Fruit fly (Drosophila melanogaster) whole organism, embryonic: Measurements from ENCODE around the gene Mccc1.

Experiments used
- Asciz ChIP-seq: fragments of 200-800 bp; sonication (Bioruptor generic); optimal IDR thresholded peaks from 2 replicates; lab custom pipeline; 2017; ENCODE audit warnings: missing biosample characterization, mild to moderate bottlenecking, missing genetic modification characterization, missing genetic modification reagents
- B-H1 ChIP-seq: fragments of 200-800 bp; sonication (Bioruptor generic); IDR thresholded peaks from 3 replicates; pipeline ENCODE4 v1.3.6; 2022; ENCODE audit warnings: missing biosample characterization, missing genetic modification characterization
- Bteb2 ChIP-seq: fragments of 200-800 bp; sonication (Bioruptor generic); optimal IDR thresholded peaks from 2 replicates; lab custom pipeline; 2016; ENCODE audit warnings: missing biosample characterization, missing genetic modification characterization
- CG10267 ChIP-seq: fragments of 200-800 bp; sonication (Bioruptor generic); optimal IDR thresholded peaks from 2 replicates; lab custom pipeline; 2018; ENCODE audit warnings: missing biosample characterization, mild to moderate bottlenecking, missing genetic modification characterization, moderate library complexity
- CG11093 ChIP-seq: fragments of 200-800 bp; sonication (Bioruptor generic); IDR thresholded peaks from 3 replicates; pipeline ENCODE4 v1.3.6; 2022; ENCODE audit warnings: missing biosample characterization, missing genetic modification characterization
- CG11247 ChIP-seq: fragments of 200-800 bp; sonication (Bioruptor generic); IDR thresholded peaks from 2 replicates; pipeline ENCODE4 v1.3.6; 2022; ENCODE audit warnings: missing biosample characterization, missing genetic modification characterization
- CG11696 ChIP-seq: fragments of 200-800 bp; sonication (Bioruptor generic); IDR thresholded peaks from 2 replicates; pipeline ENCODE4 v1.3.6; 2022; ENCODE audit warnings: missing biosample characterization, missing genetic modification characterization
- CG13287 ChIP-seq: fragments of 200-800 bp; sonication (Bioruptor generic); IDR thresholded peaks from 2 replicates; pipeline ENCODE4 v1.3.6; 2022; ENCODE audit warnings: missing biosample characterization, missing genetic modification characterization; ENCODE audit not compliant: partially characterized antibody
- CG15073 ChIP-seq: fragments of 200-800 bp; sonication (Bioruptor generic); optimal IDR thresholded peaks from 2 replicates; lab custom pipeline; 2016; ENCODE audit warnings: missing biosample characterization, missing genetic modification characterization
- CG16815 ChIP-seq: fragments of 200-800 bp; sonication (Bioruptor generic); optimal IDR thresholded peaks from 3 replicates; lab custom pipeline; 2017; ENCODE audit warnings: missing biosample characterization, mild to moderate bottlenecking, missing genetic modification characterization
- CG17912 ChIP-seq: fragments of 200-800 bp; sonication (Bioruptor generic); optimal IDR thresholded peaks from 2 replicates; lab custom pipeline; 2018; ENCODE audit warnings: missing biosample characterization, mild to moderate bottlenecking, missing genetic modification characterization
- CG1792 ChIP-seq: fragments of 200-800 bp; sonication (Bioruptor generic); optimal IDR thresholded peaks from 2 replicates; lab custom pipeline; 2016; ENCODE audit warnings: missing biosample characterization, missing genetic modification characterization
- CG2889 ChIP-seq: fragments of 200-800 bp; sonication (Bioruptor generic); IDR thresholded peaks from 3 replicates; pipeline ENCODE4 v1.3.6; 2022; ENCODE audit warnings: missing biosample characterization, missing genetic modification characterization
- CG3281 ChIP-seq: fragments of 200-800 bp; sonication (Bioruptor generic); optimal IDR thresholded peaks from 3 replicates; lab custom pipeline; 2017; ENCODE audit warnings: missing biosample characterization, mild to moderate bottlenecking, missing genetic modification characterization
- CG4617 ChIP-seq: fragments of 200-800 bp; sonication (Bioruptor generic); optimal IDR thresholded peaks from 3 replicates; lab custom pipeline; 2016; ENCODE audit warnings: missing biosample characterization, missing genetic modification characterization, borderline replicate concordance
- CG6813 ChIP-seq: fragments of 200-800 bp; sonication (Bioruptor generic); optimal IDR thresholded peaks from 2 replicates; lab custom pipeline; 2017; ENCODE audit warnings: missing biosample characterization, missing genetic modification characterization, mild to moderate bottlenecking, moderate library complexity, missing genetic modification reagents
- CG6854 ChIP-seq: fragments of 200-800 bp; sonication (Bioruptor generic); optimal IDR thresholded peaks from 3 replicates; lab custom pipeline; 2017; ENCODE audit warnings: missing biosample characterization, mild to moderate bottlenecking, missing genetic modification characterization
- CHES-1-like ChIP-seq: fragments of 200-800 bp; sonication (Bioruptor generic); optimal IDR thresholded peaks from 2 replicates; lab custom pipeline; 2016; ENCODE audit warnings: missing biosample characterization, missing genetic modification characterization
- Dfd ChIP-seq, 2 experiments: fragments of >200 bp; optimal IDR thresholded peaks; 2 replicates each; lab custom pipeline; 2017; ENCODE audit warnings: missing biosample characterization in 2 of 2, missing genetic modification characterization in 2 of 2
- Dip3 ChIP-seq: fragments of 200-800 bp; sonication (Bioruptor generic); optimal IDR thresholded peaks from 3 replicates; lab custom pipeline; 2016; ENCODE audit warnings: missing biosample characterization, missing genetic modification characterization
- Eip74EF ChIP-seq, 2 experiments: fragments of 200-800 bp in 1 of 2; fragments of >200 bp in 1 of 2; sonication (Bioruptor generic) in 1 of 2; optimal IDR thresholded peaks; 2 replicates each; lab custom pipeline; 2017 to 2019; ENCODE audit warnings: missing biosample characterization in 2 of 2, missing genetic modification characterization in 2 of 2, mild to moderate bottlenecking in 1 of 2, moderate library complexity in 1 of 2
- HmgZ ChIP-seq: fragments of 200-800 bp; sonication (Bioruptor generic); optimal IDR thresholded peaks from 2 replicates; lab custom pipeline; 2018; ENCODE audit warnings: missing biosample characterization, mild to moderate bottlenecking, missing genetic modification characterization
- Hmx ChIP-seq: fragments of 200-800 bp; sonication (Bioruptor generic); optimal IDR thresholded peaks from 2 replicates; lab custom pipeline; 2016; ENCODE audit warnings: missing biosample characterization, missing genetic modification characterization
- Hr39 ChIP-seq: fragments of >200 bp; optimal IDR thresholded peaks from 2 replicates; lab custom pipeline; 2017
- Jarid2 ChIP-seq: fragments of 200-800 bp; sonication (Bioruptor generic); optimal IDR thresholded peaks from 3 replicates; lab custom pipeline; 2017; ENCODE audit warnings: mild to moderate bottlenecking, missing biosample characterization, missing genetic modification reagents, missing genetic modification characterization
- Myb ChIP-seq: fragments of 200-800 bp; sonication (Bioruptor generic); optimal IDR thresholded peaks from 2 replicates; lab custom pipeline; 2016; ENCODE audit warnings: missing biosample characterization, missing genetic modification characterization
- Rx ChIP-seq: fragments of 200-800 bp; sonication (Bioruptor generic); IDR thresholded peaks from 2 replicates; pipeline ENCODE4 v1.3.6; 2022; ENCODE audit warnings: missing biosample characterization, missing genetic modification characterization
- Tbp ChIP-seq: fragments of >200 bp; optimal IDR thresholded peaks from 2 replicates; lab custom pipeline; 2018; ENCODE audit warnings: missing biosample characterization, missing genetic modification characterization
- Trl ChIP-seq, 3 experiments: fragments of >200 bp in 2 of 3; fragments of 200-800 bp in 1 of 3; sonication (Bioruptor generic) in 1 of 3; optimal IDR thresholded peaks; 2 replicates in 1 of 3; 3 replicates in 2 of 3; lab custom pipeline; 2016 to 2017; ENCODE audit warnings: missing biosample characterization in 1 of 3, missing genetic modification characterization in 1 of 3
- Vsx1 ChIP-seq: fragments of 200-800 bp; sonication (Bioruptor generic); optimal IDR thresholded peaks from 2 replicates; lab custom pipeline; 2017; ENCODE audit warnings: missing biosample characterization, mild to moderate bottlenecking, missing genetic modification characterization, missing genetic modification reagents
- cas ChIP-seq: fragments of 200-800 bp; sonication (Bioruptor generic); IDR thresholded peaks from 2 replicates; pipeline ENCODE4 v1.3.6; 2022; ENCODE audit warnings: missing biosample characterization, missing genetic modification characterization
- dimm ChIP-seq: fragments of 200-800 bp; sonication (Bioruptor generic); IDR thresholded peaks from 2 replicates; pipeline ENCODE4 v1.3.6; 2022; ENCODE audit warnings: missing biosample characterization, missing genetic modification characterization
- emc ChIP-seq: fragments of 200-800 bp; sonication (Bioruptor generic); optimal IDR thresholded peaks from 2 replicates; lab custom pipeline; 2016; ENCODE audit warnings: missing biosample characterization, missing genetic modification characterization
- fd64A ChIP-seq: fragments of 200-800 bp; sonication (Bioruptor generic); optimal IDR thresholded peaks from 3 replicates; lab custom pipeline; 2018; ENCODE audit warnings: missing biosample characterization, mild to moderate bottlenecking, missing genetic modification characterization
- ftz-f1 ChIP-seq: fragments of 200-800 bp; sonication (Bioruptor generic); optimal IDR thresholded peaks from 2 replicates; lab custom pipeline; 2016; ENCODE audit warnings: missing biosample characterization, missing genetic modification characterization
- gem ChIP-seq: fragments of 200-800 bp; sonication (Bioruptor generic); optimal IDR thresholded peaks from 2 replicates; lab custom pipeline; 2019; ENCODE audit warnings: missing biosample characterization, mild to moderate bottlenecking, missing genetic modification characterization, moderate library complexity
- gsb ChIP-seq: fragments of 200-800 bp; sonication (Bioruptor generic); IDR thresholded peaks from 2 replicates; pipeline ENCODE4 v1.3.6; 2022; ENCODE audit warnings: missing biosample characterization, missing genetic modification characterization
- hbn ChIP-seq: fragments of 200-800 bp; sonication (Bioruptor generic); IDR thresholded peaks from 2 replicates; pipeline ENCODE4 v1.3.6; 2022; ENCODE audit warnings: missing biosample characterization, missing genetic modification characterization; ENCODE audit not compliant: partially characterized antibody
- ind ChIP-seq: fragments of 200-800 bp; sonication (Bioruptor generic); optimal IDR thresholded peaks from 3 replicates; lab custom pipeline; 2016; ENCODE audit warnings: missing biosample characterization, missing genetic modification characterization
- lab ChIP-seq: fragments of 200-800 bp; sonication (Bioruptor generic); optimal IDR thresholded peaks from 3 replicates; lab custom pipeline; 2017; ENCODE audit warnings: missing biosample characterization, missing genetic modification characterization, mild to moderate bottlenecking, moderate library complexity, missing genetic modification reagents
- luna ChIP-seq: fragments of 200-800 bp; sonication (Bioruptor generic); optimal IDR thresholded peaks from 2 replicates; lab custom pipeline; 2016; ENCODE audit warnings: missing biosample characterization, missing genetic modification characterization
- psq ChIP-seq: fragments of 200-800 bp; sonication (Bioruptor generic); optimal IDR thresholded peaks from 2 replicates; lab custom pipeline; 2017; ENCODE audit warnings: missing biosample characterization, missing genetic modification characterization
- rib ChIP-seq: fragments of 200-800 bp; sonication (Bioruptor generic); IDR thresholded peaks from 2 replicates; pipeline ENCODE4 v1.3.6; 2022; ENCODE audit warnings: missing biosample characterization, missing genetic modification characterization
- ro ChIP-seq: fragments of 200-800 bp; sonication (Bioruptor generic); IDR thresholded peaks from 2 replicates; pipeline ENCODE4 v1.3.6; 2022; ENCODE audit warnings: missing biosample characterization, missing genetic modification characterization
- run ChIP-seq: fragments of 200-800 bp; sonication (Bioruptor generic); optimal IDR thresholded peaks from 3 replicates; lab custom pipeline; 2018; ENCODE audit warnings: missing biosample characterization, mild to moderate bottlenecking, missing genetic modification characterization
- sim ChIP-seq: fragments of 200-800 bp; sonication (Bioruptor generic); IDR thresholded peaks from 2 replicates; pipeline ENCODE4 v1.3.6; 2022; ENCODE audit warnings: missing biosample characterization, missing genetic modification characterization
- ssp ChIP-seq: fragments of 200-800 bp; sonication (Bioruptor generic); IDR thresholded peaks from 2 replicates; pipeline ENCODE4 v1.3.6; 2022; ENCODE audit warnings: missing biosample characterization, missing genetic modification characterization
- sug ChIP-seq: fragments of 200-800 bp; optimal IDR thresholded peaks from 2 replicates; lab custom pipeline; 2019; ENCODE audit warnings: missing biosample characterization, mild to moderate bottlenecking, missing genetic modification characterization, moderate library complexity
- unpg ChIP-seq: fragments of 200-800 bp; sonication (Bioruptor generic); optimal IDR thresholded peaks from 3 replicates; lab custom pipeline; 2018; ENCODE audit warnings: missing biosample characterization, mild to moderate bottlenecking, missing genetic modification characterization, moderate library complexity
- vvl ChIP-seq: fragments of 200-800 bp; sonication (Bioruptor generic); IDR thresholded peaks from 2 replicates; pipeline ENCODE4 v1.3.6; 2022; ENCODE audit warnings: missing biosample characterization, missing genetic modification characterization
- zen2 ChIP-seq: fragments of 200-800 bp; sonication (Bioruptor generic); IDR thresholded peaks from 3 replicates; pipeline ENCODE4 v1.3.6; 2022; ENCODE audit warnings: missing biosample characterization, missing genetic modification characterization; ENCODE audit not compliant: partially characterized antibody

Gene Mccc1

dm6 chr3R:31747429-31748048 lies 46.2 kb downstream of the Mccc1 start, which contains the start of the genes nero and CG1910 (continued):
- TF ChIP-seq CG11247 (GFP tag; lab: Robert Waterston, UW) (no peak), Eip74EF (GFP tag; optimal IDR thresholded peaks at IDR 0.05; lab: Kevin White, UChicago) (no peak), Dfd (GFP tag; optimal IDR thresholded peaks at IDR 0.05; lab: Kevin White, UChicago) (no peak), ssp (GFP tag; lab: Robert Waterston, UW) (no peak), Rx (GFP tag; lab: Robert Waterston, UW) (no peak), gsb (GFP tag; lab: Robert Waterston, UW) (no peak), Hr39 (lab: Kevin White, UChicago) (no peak), unpg (no peak), Hmx (GFP tag; lab: Kevin White, UChicago) (no peak), hbn (no peak), Tbp (GFP tag; lab: Kevin White, UChicago) (no peak), CG4617 (peak; percentile 55), ftz-f1 (GFP tag; lab: Kevin White, UChicago) (no peak), dimm (no peak), rib (GFP tag; lab: Robert Waterston, UW) (no peak), Trl (optimal IDR thresholded peaks at IDR 0.05; lab: Kevin White, UChicago) (no peak), Trl (GFP tag; optimal IDR thresholded peaks at IDR 0.05; lab: Kevin White, UChicago) (peak; percentile 19), CHES-1-like (peak; percentile 69), HmgZ (tag; lab: Kevin White, UChicago) (peak; percentile 77), sug (tag; lab: Kevin White, UChicago) (peak; percentile 53), CG1792 (no peak), CG11093 (GFP tag; lab: Robert Waterston, UW) (no peak), CG2889 (GFP tag; lab: Robert Waterston, UW) (no peak), gem (tag; lab: Kevin White, UChicago) (no peak), cas (GFP tag; lab: Robert Waterston, UW) (no peak), psq (GFP tag; lab: Kevin White, UChicago) (no peak), CG3281 (GFP tag; lab: Kevin White, UChicago) (no peak), CG10267 (tag; lab: Kevin White, UChicago) (peak; percentile 85), Myb (GFP tag; lab: Kevin White, UChicago) (peak; percentile 71), zen2 (GFP tag; lab: Robert Waterston, UW) (no peak), lab (GFP tag; lab: Kevin White, UChicago) (no peak), Bteb2 (no peak), ro (GFP tag; lab: Robert Waterston, UW) (no peak), luna (GFP tag; lab: Kevin White, UChicago) (no peak), vvl (GFP tag; lab: Robert Waterston, UW) (no peak), run (no peak), CG11696 (GFP tag; lab: Robert Waterston, UW) (no peak), CG17912 (no peak), Vsx1 (GFP tag; lab: Kevin White, UChicago) (no peak), CG13287 (GFP tag; lab: Robert Waterston, UW) (no peak), CG6854 (no peak), fd64A (no peak), Asciz (GFP tag; lab: Kevin White, UChicago) (no peak), emc (GFP tag; lab: Kevin White, UChicago) (no peak), sim (no peak), ind (GFP tag; lab: Kevin White, UChicago) (no peak), CG6813 (no peak), CG15073 (no peak), CG16815 (GFP tag; lab: Kevin White, UChicago) (no peak), B-H1 (GFP tag; lab: Robert Waterston, UW) (no peak), Jarid2 (GFP tag; lab: Kevin White, UChicago) (no peak), Dip3 (no peak)
